Worm (Caenorhabditis elegans): ENCODE results near the gene C17G10.1.

- TF ChIP-seq ama-1 (optimal IDR thresholded peaks at IDR 0.05) (no peak), sea-1 (GFP tag; conservative IDR thresholded peaks at IDR 0.05) (no peak), hmg-4 (GFP tag; optimal IDR thresholded peaks at IDR 0.05) (no peak), flt-1 (GFP tag; IDR thresholded peaks at IDR 0.05) (no peak), ceh-13 (GFP tag; optimal IDR thresholded peaks at IDR 0.05) (no peak)
These were observed 39.2 kb upstream of the C17G10.1 start for ce11 chrII:5557134-5557533.

Data from whole organism, early embryonic.